Worm (Caenorhabditis elegans) whole organism, L1 larva: ENCODE measurements around the gene F47B10.9.

ENCODE experiments used
- C04F5.9 ChIP-seq: sonication (generic microtip); optimal IDR thresholded peaks from 2 replicates; lab custom pipeline; 2016; ENCODE audit warnings: missing genetic modification characterization, missing compliant biosample characterization
- C16A3.4 ChIP-seq: fragments of 150-350 bp; optimal IDR thresholded peaks from 2 replicates; lab custom pipeline; 2014; ENCODE audit warnings: missing biosample characterization, missing genetic modification characterization
- F16B12.6 ChIP-seq: fragments of 150-350 bp; optimal IDR thresholded peaks from 2 replicates; lab custom pipeline; 2014; ENCODE audit warnings: missing biosample characterization, missing genetic modification characterization
- aha-1 ChIP-seq: fragments of 150-350 bp; optimal IDR thresholded peaks from 2 replicates; lab custom pipeline; 2014; ENCODE audit warnings: missing biosample characterization, missing genetic modification characterization
- alr-1 ChIP-seq: fragments of 200-800 bp; sonication (Bioruptor generic); optimal IDR thresholded peaks from 2 replicates; lab custom pipeline; 2018; ENCODE audit warnings: borderline replicate concordance, mild to moderate bottlenecking, missing genetic modification characterization, missing compliant biosample characterization
- ama-1 ChIP-seq: fragments of 150-350 bp; optimal IDR thresholded peaks from 2 replicates; lab custom pipeline; 2014
- blmp-1 ChIP-seq: fragments of 150-350 bp; optimal IDR thresholded peaks from 2 replicates; lab custom pipeline; 2014; ENCODE audit warnings: missing biosample characterization, missing genetic modification characterization
- ceh-88 ChIP-seq: fragments of 200-800 bp; sonication (Bioruptor generic); IDR thresholded peaks from 2 replicates; pipeline ENCODE4 v1.3.6; 2022; ENCODE audit warnings: missing genetic modification characterization, missing compliant biosample characterization
- dpl-1 ChIP-seq, 3 experiments: fragments of 150-350 bp in 2 of 3; sonication (generic microtip) in 1 of 3; optimal IDR thresholded peaks; 2 replicates each; lab custom pipeline; 2014 to 2017; ENCODE audit warnings: missing biosample characterization in 3 of 3, missing genetic modification characterization in 3 of 3, missing genetic modification reagents in 3 of 3
- dsc-1 ChIP-seq: sonication (generic microtip); optimal IDR thresholded peaks from 2 replicates; lab custom pipeline; 2016; ENCODE audit warnings: mild to moderate bottlenecking, missing genetic modification characterization, missing compliant biosample characterization
- efl-1 ChIP-seq, 4 experiments: fragments of 150-350 bp; optimal IDR thresholded peaks in 3 of 4; peaks in 1 of 4; 1 replicate in 1 of 4; 2 replicates in 3 of 4; lab custom pipeline; 2014; ENCODE audit warnings: missing biosample characterization in 2 of 4, missing genetic modification characterization in 2 of 4, missing genetic modification reagents in 2 of 4
- egl-13 ChIP-seq: sonication (generic microtip); optimal IDR thresholded peaks from 2 replicates; lab custom pipeline; 2016; ENCODE audit warnings: missing genotype, missing genetic modification reagents, missing genetic modification characterization, missing compliant biosample characterization
- elt-2 ChIP-seq: sonication (generic microtip); optimal IDR thresholded peaks from 2 replicates; lab custom pipeline; 2016; ENCODE audit warnings: missing genetic modification characterization, mild to moderate bottlenecking, inconsistent platforms, missing compliant biosample characterization, missing genetic modification reagents
- elt-3 ChIP-seq, 6 experiments: fragments of 150-350 bp in 1 of 6; sonication (generic microtip); optimal IDR thresholded peaks; 2 replicates each; lab custom pipeline; 2017 to 2018; ENCODE audit warnings: missing biosample characterization in 6 of 6, missing genetic modification characterization in 6 of 6, inconsistent platforms in 1 of 6
- fkh-4 ChIP-seq: sonication (generic microtip); optimal IDR thresholded peaks from 2 replicates; lab custom pipeline; 2016; ENCODE audit warnings: missing compliant biosample characterization, missing genetic modification characterization, borderline replicate concordance
- fkh-8 ChIP-seq: sonication (generic microtip); optimal IDR thresholded peaks from 2 replicates; lab custom pipeline; 2016; ENCODE audit warnings: mild to moderate bottlenecking, missing genetic modification characterization, missing compliant biosample characterization
- grh-1 ChIP-seq: fragments of 200-800 bp; sonication (Bioruptor generic); IDR thresholded peaks from 2 replicates; pipeline ENCODE4 v1.3.6; 2022; ENCODE audit warnings: missing genetic modification reagents, missing genetic modification characterization, missing compliant biosample characterization
- hpl-2 ChIP-seq: fragments of 150-350 bp; optimal IDR thresholded peaks from 2 replicates; lab custom pipeline; 2014; ENCODE audit warnings: missing biosample characterization, missing genetic modification reagents, missing genetic modification characterization
- irx-1 ChIP-seq: sonication (generic microtip); optimal IDR thresholded peaks from 2 replicates; lab custom pipeline; 2016; ENCODE audit warnings: missing genetic modification characterization, missing compliant biosample characterization
- jun-1 ChIP-seq: fragments of 150-350 bp; optimal IDR thresholded peaks from 2 replicates; lab custom pipeline; 2014; ENCODE audit warnings: missing biosample characterization, missing genetic modification reagents, missing genetic modification characterization
- lin-13 ChIP-seq: fragments of 150-350 bp; optimal IDR thresholded peaks from 2 replicates; lab custom pipeline; 2014; ENCODE audit warnings: missing biosample characterization, missing genetic modification reagents, missing genetic modification characterization
- lin-14 ChIP-seq: fragments of 200-800 bp; sonication (Bioruptor generic); optimal IDR thresholded peaks from 2 replicates; lab custom pipeline; 2018; ENCODE audit warnings: mild to moderate bottlenecking, missing genetic modification characterization, moderate library complexity, missing compliant biosample characterization
- lin-35 ChIP-seq, 2 experiments: fragments of 150-350 bp; optimal IDR thresholded peaks; 2 replicates each; lab custom pipeline; 2014; ENCODE audit warnings: missing biosample characterization in 2 of 2, missing genetic modification characterization in 2 of 2, missing genetic modification reagents in 2 of 2
- mdl-1 ChIP-seq, 2 experiments: fragments of 150-350 bp; optimal IDR thresholded peaks; 2 replicates each; lab custom pipeline; 2014 to 2017; ENCODE audit warnings: missing biosample characterization in 2 of 2, missing genetic modification characterization in 2 of 2, inconsistent platforms in 1 of 2
- nhr-11 ChIP-seq: fragments of 150-350 bp; optimal IDR thresholded peaks from 2 replicates; lab custom pipeline; 2014; ENCODE audit warnings: missing biosample characterization, missing genetic modification characterization
- nhr-19 ChIP-seq: fragments of 200-800 bp; sonication (Bioruptor generic); conservative IDR thresholded peaks from 2 replicates; pipeline ENCODE4 v1.3.6; 2022; ENCODE audit warnings: missing genetic modification characterization, missing compliant biosample characterization
- nhr-20 ChIP-seq: sonication (generic microtip); optimal IDR thresholded peaks from 2 replicates; lab custom pipeline; 2016; ENCODE audit warnings: mild to moderate bottlenecking, missing genetic modification characterization, missing compliant biosample characterization
- nhr-237 ChIP-seq: fragments of 150-350 bp; optimal IDR thresholded peaks from 2 replicates; lab custom pipeline; 2014; ENCODE audit warnings: missing biosample characterization, missing genetic modification characterization
- nhr-47 ChIP-seq: sonication (generic microtip); optimal IDR thresholded peaks from 2 replicates; lab custom pipeline; 2016; ENCODE audit warnings: mild to moderate bottlenecking, missing genetic modification characterization, moderate library complexity, missing compliant biosample characterization
- nhr-71 ChIP-seq: sonication (generic microtip); optimal IDR thresholded peaks from 2 replicates; lab custom pipeline; 2016; ENCODE audit warnings: mild to moderate bottlenecking, missing genetic modification characterization, moderate library complexity, missing compliant biosample characterization
- nhr-85 ChIP-seq: sonication (generic microtip); peaks from one replicate; lab custom pipeline; 2016; ENCODE audit warnings: missing genetic modification characterization, inconsistent platforms, missing compliant biosample characterization
- pax-3 ChIP-seq: fragments of 200-800 bp; sonication (Bioruptor generic); optimal IDR thresholded peaks from 2 replicates; lab custom pipeline; 2018; ENCODE audit warnings: mild to moderate bottlenecking, missing genetic modification characterization, moderate library complexity, missing compliant biosample characterization
- pqm-1 ChIP-seq: sonication (generic microtip); optimal IDR thresholded peaks from 3 replicates; lab custom pipeline; 2017; ENCODE audit warnings: missing biosample characterization, missing genetic modification characterization
- rnt-1 ChIP-seq: sonication (generic microtip); optimal IDR thresholded peaks from 2 replicates; lab custom pipeline; 2016; ENCODE audit warnings: mild to moderate bottlenecking, missing genetic modification characterization, moderate library complexity, missing compliant biosample characterization
- snu-23 ChIP-seq: sonication (generic microtip); optimal IDR thresholded peaks from 2 replicates; lab custom pipeline; 2016; ENCODE audit warnings: missing genetic modification characterization, missing compliant biosample characterization
- swsn-7 ChIP-seq: sonication (generic microtip); optimal IDR thresholded peaks from 2 replicates; lab custom pipeline; 2016; ENCODE audit warnings: missing genetic modification characterization, missing compliant biosample characterization
- tbx-2 ChIP-seq: sonication (generic microtip); optimal IDR thresholded peaks from 2 replicates; lab custom pipeline; 2016; ENCODE audit warnings: missing genetic modification characterization, missing compliant biosample characterization
- unc-62 ChIP-seq: fragments of 150-350 bp; optimal IDR thresholded peaks from 2 replicates; lab custom pipeline; 2014; ENCODE audit warnings: missing biosample characterization, missing genetic modification reagents, missing genetic modification characterization
- unc-86 ChIP-seq: sonication (generic microtip); optimal IDR thresholded peaks from 2 replicates; lab custom pipeline; 2016; ENCODE audit warnings: missing genetic modification characterization, missing compliant biosample characterization
- zip-4 ChIP-seq: fragments of 200-800 bp; sonication (Bioruptor generic); optimal IDR thresholded peaks from 2 replicates; lab custom pipeline; 2018; ENCODE audit warnings: mild to moderate bottlenecking, missing genetic modification characterization, moderate library complexity, missing compliant biosample characterization
- ztf-11 ChIP-seq, 2 experiments: sonication (generic microtip); optimal IDR thresholded peaks; 2 replicates each; lab custom pipeline; 2016 to 2017; ENCODE audit warnings: missing genetic modification characterization in 2 of 2, missing biosample characterization in 1 of 2, missing compliant biosample characterization in 1 of 2

Gene F47B10.9

ce11 chrX:10933308-10934014, 19.6 kb upstream of the F47B10.9 start:
- TF ChIP-seq irx-1 (tag; lab: Kevin White, UChicago) (no peak), nhr-85 (tag; lab: Kevin White, UChicago) (peak; percentile 71), tbx-2 (tag; lab: Kevin White, UChicago) (peak; percentile 12), elt-3 (tag; optimal IDR thresholded peaks at IDR 0.05; lab: Kevin White, UChicago) (peak in 1 of 6 experiments; percentile 57), egl-13 (no peak), dsc-1 (tag; lab: Kevin White, UChicago) (no peak), nhr-237 (no peak), lin-14 (GFP tag; lab: Kevin White, UChicago) (peak; percentile 51), efl-1 (optimal IDR thresholded peaks at IDR 0.05; lab: Kevin White, UChicago) (no peak), efl-1 (GFP tag; optimal IDR thresholded peaks at IDR 0.05 in 1 of 2; lab: Kevin White, UChicago) (peak in 1 of 2 experiments; percentile 78)

DNA sequence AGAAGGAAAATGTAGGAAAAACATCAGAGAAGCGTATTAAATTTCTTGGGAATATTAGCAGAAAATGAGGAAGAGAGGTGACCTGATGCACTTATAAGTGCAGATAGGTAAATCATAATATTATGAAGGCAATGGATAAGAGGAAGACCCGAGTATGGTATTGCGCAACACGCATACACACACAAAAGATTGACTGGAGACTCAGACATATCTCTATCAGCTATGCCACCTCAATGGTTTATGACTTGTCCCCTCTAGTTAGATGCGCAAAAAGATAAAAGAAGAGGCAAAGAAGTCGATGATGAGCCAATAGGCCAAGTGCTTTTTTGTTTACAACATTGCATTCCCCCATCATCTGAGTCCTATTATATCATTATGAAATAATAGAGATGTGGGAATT, 18.2 kb upstream of the F47B10.9 start:
- TF ChIP-seq aha-1 (tag; lab: Kevin White, UChicago), result no peak
- TF ChIP-seq unc-62 (GFP tag; lab: Kevin White, UChicago), result no peak
- peak; percentile 1 for TF ChIP-seq lin-14 (GFP tag; lab: Kevin White, UChicago)

DNA sequence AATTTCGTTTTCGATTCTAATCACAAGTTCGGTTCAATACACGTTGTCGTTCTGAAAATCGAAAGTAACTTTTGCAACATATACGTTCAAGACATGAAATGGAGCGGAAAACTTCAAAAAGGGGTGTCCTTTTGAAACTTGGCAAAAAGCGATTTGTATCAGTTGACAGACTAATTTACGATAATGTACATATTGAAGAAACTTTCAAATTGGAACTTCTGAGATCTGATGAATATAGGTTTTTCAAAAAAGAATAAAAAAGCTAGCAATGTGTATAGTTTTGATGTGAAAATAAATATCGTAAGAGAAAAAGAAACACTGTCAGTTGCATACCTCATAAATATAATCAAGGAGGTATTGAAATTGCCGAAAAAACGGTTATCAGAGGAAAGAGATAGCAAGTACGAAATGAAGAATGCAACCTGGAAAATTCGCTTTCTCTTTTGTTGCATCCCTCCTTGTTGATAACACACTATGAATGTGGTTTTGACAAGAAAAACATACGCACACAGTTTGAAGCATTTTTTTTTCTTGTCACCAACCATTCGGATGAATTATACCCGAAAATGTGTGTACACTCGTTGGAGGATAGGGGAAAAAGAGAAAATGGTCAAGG, 15.2 kb upstream of the F47B10.9 start, which contains the start of gene dgn-1:
Gene dgn-1, minus strand, starts transcription at position 51 of the 616 bp plus-strand sequence.
- TF ChIP-seq elt-2 (tag; lab: Kevin White, UChicago) (peak; percentile 58), mdl-1 (tag; optimal IDR thresholded peaks at IDR 0.05; lab: Kevin White, UChicago) (no peak), snu-23 (GFP tag; lab: Kevin White, UChicago) (no peak), hpl-2 (GFP tag; lab: Kevin White, UChicago) (no peak), pax-3 (tag; lab: Kevin White, UChicago) (no peak), blmp-1 (tag; lab: Kevin White, UChicago) (peak; percentile 66), fkh-4 (tag; lab: Kevin White, UChicago) (no peak), ceh-88 (GFP tag; lab: Robert Waterston, UW) (no peak), jun-1 (tag; lab: Kevin White, UChicago) (no peak), lin-14 (GFP tag; lab: Kevin White, UChicago) (peak; percentile 46), fkh-8 (tag; lab: Kevin White, UChicago) (no peak), lin-35 (GFP tag; optimal IDR thresholded peaks at IDR 0.05; lab: Kevin White, UChicago) (peak in 1 of 2 experiments; percentile 12), swsn-7 (tag; lab: Kevin White, UChicago) (no peak), aha-1 (tag; lab: Kevin White, UChicago) (no peak), nhr-20 (peak; percentile 1), C16A3.4 (tag; lab: Kevin White, UChicago) (no peak), nhr-237 (no peak), unc-86 (tag; lab: Kevin White, UChicago) (no peak), pqm-1 (tag; lab: Kevin White, UChicago) (peak; percentile 37), nhr-19 (GFP tag; lab: Robert Waterston, UW) (no peak)

- TF ChIP-seq tbx-2 (tag; lab: Kevin White, UChicago), result no peak
- TF ChIP-seq ztf-11 (tag; optimal IDR thresholded peaks at IDR 0.05; lab: Kevin White, UChicago), result no peak
- TF ChIP-seq nhr-71 (tag; lab: Kevin White, UChicago), result no peak
- no peak for TF ChIP-seq dpl-1 (GFP tag; optimal IDR thresholded peaks at IDR 0.05; lab: Kevin White, UChicago)
- no peak for TF ChIP-seq F16B12.6
- TF ChIP-seq rnt-1 (tag; lab: Kevin White, UChicago), result no peak
- no peak for TF ChIP-seq fkh-4 (tag; lab: Kevin White, UChicago)
- no peak for TF ChIP-seq nhr-85 (tag; lab: Kevin White, UChicago)
- no peak for TF ChIP-seq unc-62 (GFP tag; lab: Kevin White, UChicago)
- TF ChIP-seq grh-1 (GFP tag; lab: Robert Waterston, UW), result no peak
- TF ChIP-seq C04F5.9 (tag; lab: Kevin White, UChicago), result no peak
- no peak for TF ChIP-seq aha-1 (tag; lab: Kevin White, UChicago)
- no peak for TF ChIP-seq nhr-11 (tag; lab: Kevin White, UChicago)
- no peak for TF ChIP-seq lin-13 (GFP tag; lab: Kevin White, UChicago)
- TF ChIP-seq alr-1, result no peak
- no peak for TF ChIP-seq ama-1 (lab: Kevin White, UChicago)
- TF ChIP-seq dsc-1 (tag; lab: Kevin White, UChicago), result no peak
- TF ChIP-seq zip-4 (GFP tag; lab: Kevin White, UChicago), result no peak
- no peak for TF ChIP-seq nhr-47
- no peak for TF ChIP-seq lin-35 (GFP tag; optimal IDR thresholded peaks at IDR 0.05; lab: Kevin White, UChicago)
These were observed 13.3 kb upstream of the F47B10.9 start for ce11 chrX:10927136-10927535.
